Fruit fly (Drosophila melanogaster) whole organism, pupa: ENCODE measurements around the gene del.

Source experiments
- CG15710 ChIP-seq: fragments of 200-800 bp; sonication (Bioruptor generic); optimal IDR thresholded peaks from 2 replicates; lab custom pipeline; 2018; ENCODE audit warnings: missing biosample characterization, mild to moderate bottlenecking, missing genetic modification characterization, moderate library complexity
- CG17806 ChIP-seq: fragments of 200-800 bp; sonication (Bioruptor generic); optimal IDR thresholded peaks from 2 replicates; lab custom pipeline; 2018; ENCODE audit warnings: missing biosample characterization, mild to moderate bottlenecking, missing genetic modification characterization, moderate library complexity
- CG32121 ChIP-seq: fragments of 200-800 bp; sonication (Bioruptor generic); IDR thresholded peaks from 2 replicates; pipeline ENCODE4 v1.3.6; 2022; ENCODE audit warnings: missing biosample characterization, missing genetic modification characterization
- D1 ChIP-seq: fragments of 200-800 bp; sonication (Bioruptor generic); optimal IDR thresholded peaks from 2 replicates; lab custom pipeline; 2018; ENCODE audit warnings: missing biosample characterization, mild to moderate bottlenecking, missing genetic modification characterization, moderate library complexity
- EcR ChIP-seq: fragments of 200-800 bp; sonication (Bioruptor generic); optimal IDR thresholded peaks from 3 replicates; lab custom pipeline; 2019; ENCODE audit warnings: missing biosample characterization, missing genetic modification characterization, mild to moderate bottlenecking, moderate library complexity, missing genetic modification reagents
- Pif1A ChIP-seq: fragments of 200-800 bp; sonication (Bioruptor generic); optimal IDR thresholded peaks from 3 replicates; lab custom pipeline; 2016; ENCODE audit warnings: missing biosample characterization, missing genetic modification characterization
- Pif1B ChIP-seq: fragments of 200-800 bp; sonication (Bioruptor generic); optimal IDR thresholded peaks from 3 replicates; lab custom pipeline; 2016; ENCODE audit warnings: missing biosample characterization, missing genetic modification characterization
- gl ChIP-seq: fragments of 200-800 bp; sonication (Bioruptor generic); optimal IDR thresholded peaks from 2 replicates; lab custom pipeline; 2018; ENCODE audit warnings: missing biosample characterization, mild to moderate bottlenecking, missing genetic modification characterization

DNA sequence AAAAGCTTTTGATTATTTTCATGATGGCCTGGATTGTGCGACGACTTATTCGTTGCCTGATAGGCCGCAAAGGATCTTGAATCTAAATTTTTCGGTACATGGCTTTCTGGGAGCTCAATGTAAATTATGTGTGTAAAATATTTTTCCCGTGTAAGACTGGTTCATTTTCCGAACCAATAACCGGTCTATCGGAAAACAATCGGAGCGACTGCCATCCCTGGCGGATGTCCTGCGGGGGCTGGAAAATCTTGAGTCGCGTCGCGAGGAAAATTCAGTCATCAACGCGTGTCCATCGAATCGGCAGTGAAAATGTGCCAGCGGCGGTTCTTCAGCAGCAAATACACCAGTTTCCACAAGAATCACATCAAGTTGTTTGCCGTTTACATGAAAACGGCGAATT lies 44.0 kb downstream of the del start, which contains the start of the genes CG46307 and Nhe2:
- no peak for TF ChIP-seq Pif1B (GFP tag; lab: Kevin White, UChicago)
- TF ChIP-seq D1 (tag; lab: Kevin White, UChicago) = no peak
- TF ChIP-seq CG17806 (tag; lab: Kevin White, UChicago) = no peak
- no peak for TF ChIP-seq Pif1A
- no peak for TF ChIP-seq CG32121 (GFP tag; lab: Robert Waterston, UW)
- TF ChIP-seq gl (tag; lab: Kevin White, UChicago) = no peak
- TF ChIP-seq CG15710 = no peak
- no peak for TF ChIP-seq EcR (GFP tag; lab: Kevin White, UChicago)
